Fruit fly (Drosophila melanogaster): ENCODE results near the gene SKIP.

The SKIP gene

dm6 chr3R:22117149-22117548 lies 16.5 kb upstream of the SKIP start, which contains the start of gene Ir94b:
Ir94b (minus strand) TSS chr3R:22117249.
- no peak for TF ChIP-seq CG14711 (tag; optimal IDR thresholded peaks at IDR 0.05)
- no peak for TF ChIP-seq Clk (GFP tag; optimal IDR thresholded peaks at IDR 0.05)
- TF ChIP-seq CG12768 (GFP tag; optimal IDR thresholded peaks at IDR 0.05) = no peak
- TF ChIP-seq CG5204 (GFP tag; optimal IDR thresholded peaks at IDR 0.05) = no peak
- TF ChIP-seq Mnt (GFP tag; optimal IDR thresholded peaks at IDR 0.05) = no peak
- TF ChIP-seq kay (GFP tag; ENCODE audit: borderline replicate concordance) = no peak
- TF ChIP-seq CG11617 (GFP tag; optimal IDR thresholded peaks at IDR 0.05) = no peak
- no peak for TF ChIP-seq CG33017 (tag; optimal IDR thresholded peaks at IDR 0.05)
- no peak for TF ChIP-seq CG7045 (GFP tag; optimal IDR thresholded peaks at IDR 0.05)
- TF ChIP-seq Crg-1 (GFP tag; optimal IDR thresholded peaks at IDR 0.05) = no peak
- TF ChIP-seq tj (GFP tag; optimal IDR thresholded peaks at IDR 0.05) = no peak

DNA sequence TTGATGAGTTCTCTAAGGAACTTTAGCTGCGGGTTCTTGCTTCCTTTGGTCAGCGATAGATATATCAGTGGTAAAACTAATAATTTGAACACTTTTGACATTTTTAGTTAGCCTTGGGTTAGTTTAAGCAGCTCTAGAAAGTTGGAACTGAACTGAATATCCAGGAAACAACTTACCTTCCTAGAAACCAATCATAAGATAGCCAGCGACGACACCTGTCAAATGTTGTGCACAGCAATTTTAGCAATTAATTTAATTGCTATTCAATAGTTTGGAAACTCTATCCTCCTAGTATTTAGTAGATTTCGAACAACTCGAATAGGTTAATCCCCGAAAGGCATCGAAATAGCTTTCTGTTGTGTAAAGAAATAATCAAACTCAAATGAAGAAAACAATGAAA lies 14.3 kb upstream of the SKIP start, which contains the start of gene Ir94c:
Gene Ir94c (minus strand): TSS at position 101 of the 400 bp plus-strand sequence.
- no peak for TF ChIP-seq CG5204 (GFP tag; optimal IDR thresholded peaks at IDR 0.05)
- TF ChIP-seq ovo (GFP tag; optimal IDR thresholded peaks at IDR 0.05) = no peak

DNA sequence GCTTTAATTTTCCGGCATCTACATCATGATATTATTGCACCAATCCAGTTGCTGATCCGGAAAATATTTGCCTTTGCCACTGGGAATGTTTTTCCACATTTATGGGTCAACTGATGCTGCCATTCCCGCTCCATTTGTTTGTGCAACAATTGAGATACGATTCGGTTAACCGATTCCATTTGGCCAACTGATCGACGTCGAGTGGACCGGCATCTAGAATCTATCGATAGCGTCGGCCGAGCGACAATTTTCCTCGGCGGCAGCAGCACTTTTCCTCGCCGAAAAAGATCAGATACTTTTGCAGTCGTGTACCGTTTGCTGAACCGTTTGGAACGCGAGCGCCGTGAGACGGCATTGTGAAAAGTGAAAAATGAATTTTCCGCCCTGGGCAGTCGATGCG lies 13.9 kb upstream of the SKIP start, which contains the start of gene CG42390:
Gene CG42390 (plus strand): TSS at position 301 of the 400 bp plus-strand sequence.
- TF ChIP-seq bab1 (GFP tag; optimal IDR thresholded peaks at IDR 0.05) (no peak), cnc (optimal IDR thresholded peaks at IDR 0.05) (no peak), ovo (GFP tag; optimal IDR thresholded peaks at IDR 0.05) (no peak), CG33017 (tag; optimal IDR thresholded peaks at IDR 0.05) (no peak), CG1620 (GFP tag; optimal IDR thresholded peaks at IDR 0.05) (no peak), pad (GFP tag; optimal IDR thresholded peaks at IDR 0.05) (no peak), cic (GFP tag; optimal IDR thresholded peaks at IDR 0.05) (no peak), CG7045 (GFP tag; optimal IDR thresholded peaks at IDR 0.05) (no peak)

DNA sequence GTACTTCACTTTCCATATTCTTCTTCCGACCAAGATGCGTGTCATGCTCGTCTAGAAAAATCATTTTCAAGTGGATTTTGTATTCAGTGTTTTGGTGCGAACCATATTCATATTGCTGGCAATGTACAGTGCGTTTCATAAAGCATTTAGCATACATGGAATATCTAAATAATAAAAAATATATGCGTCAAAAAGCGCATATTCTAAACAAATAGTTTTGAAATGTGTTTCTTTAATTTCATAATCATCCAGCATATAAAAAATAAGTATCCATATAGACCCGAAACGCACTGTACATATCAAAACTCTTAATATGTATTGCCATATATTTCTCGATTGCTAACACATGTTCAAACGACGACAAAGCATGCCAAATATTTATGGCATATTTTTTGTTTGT lies 12.4 kb upstream of the SKIP start:
- TF ChIP-seq Mnt (GFP tag; optimal IDR thresholded peaks at IDR 0.05) (no peak), pad (GFP tag; optimal IDR thresholded peaks at IDR 0.05) (no peak), tj (GFP tag; optimal IDR thresholded peaks at IDR 0.05) (no peak), CG33017 (tag; optimal IDR thresholded peaks at IDR 0.05) (no peak)

DNA sequence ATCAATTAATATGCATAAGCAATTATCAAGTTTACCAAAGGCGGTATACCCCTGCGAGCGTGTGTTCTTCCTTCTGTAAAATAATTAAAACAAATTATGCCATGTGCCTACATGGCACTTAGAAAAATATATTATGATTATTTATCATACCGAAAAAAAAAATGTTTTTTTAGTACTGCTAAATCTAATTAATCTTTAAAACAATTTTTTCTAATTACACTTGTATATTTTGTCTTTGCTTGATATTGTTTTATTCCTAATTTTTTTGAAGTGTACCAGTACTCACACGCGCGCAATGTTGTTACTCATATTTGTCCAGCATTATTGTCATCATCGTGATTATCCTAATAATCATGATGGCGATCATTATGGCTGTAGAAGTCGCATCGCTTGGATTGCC lies 10.3 kb upstream of the SKIP start:
- TF ChIP-seq toe (GFP tag; optimal IDR thresholded peaks at IDR 0.05) (no peak), CG1620 (GFP tag; optimal IDR thresholded peaks at IDR 0.05) (no peak), CG7101 (tag; optimal IDR thresholded peaks at IDR 0.05) (no peak), pad (GFP tag; optimal IDR thresholded peaks at IDR 0.05) (no peak), ovo (GFP tag; optimal IDR thresholded peaks at IDR 0.05) (no peak), CG5204 (GFP tag; optimal IDR thresholded peaks at IDR 0.05) (no peak), CG7045 (GFP tag; optimal IDR thresholded peaks at IDR 0.05) (no peak), CG11617 (GFP tag; optimal IDR thresholded peaks at IDR 0.05) (no peak), cic (GFP tag; optimal IDR thresholded peaks at IDR 0.05) (no peak), Mnt (GFP tag; optimal IDR thresholded peaks at IDR 0.05) (no peak), Hr96 (GFP tag; optimal IDR thresholded peaks at IDR 0.05) (no peak), CG12768 (GFP tag; optimal IDR thresholded peaks at IDR 0.05) (no peak), cnc (optimal IDR thresholded peaks at IDR 0.05) (no peak), Clk (GFP tag; optimal IDR thresholded peaks at IDR 0.05) (no peak), bab1 (GFP tag; optimal IDR thresholded peaks at IDR 0.05) (no peak), Crg-1 (GFP tag; optimal IDR thresholded peaks at IDR 0.05) (no peak), kay (GFP tag; ENCODE audit: borderline replicate concordance) (no peak), CG33017 (tag; optimal IDR thresholded peaks at IDR 0.05) (no peak)

dm6 chr3R:22124863-22125262 lies 8.8 kb upstream of the SKIP start:
- TF ChIP-seq bab1 (GFP tag; optimal IDR thresholded peaks at IDR 0.05) = no peak
- peak; percentile 10 for TF ChIP-seq kay (GFP tag; ENCODE audit: borderline replicate concordance)

dm6 chr3R:22134462-22134861 lies 832 bp downstream of the SKIP start:
- TF ChIP-seq CG5204 (GFP tag; optimal IDR thresholded peaks at IDR 0.05) (no peak), pad (GFP tag; optimal IDR thresholded peaks at IDR 0.05) (no peak), CG1620 (GFP tag; optimal IDR thresholded peaks at IDR 0.05) (no peak), Mnt (GFP tag; optimal IDR thresholded peaks at IDR 0.05) (no peak), ovo (GFP tag; optimal IDR thresholded peaks at IDR 0.05) (no peak), CG7101 (tag; optimal IDR thresholded peaks at IDR 0.05) (no peak), CG14711 (tag; optimal IDR thresholded peaks at IDR 0.05) (no peak), Hr96 (GFP tag; optimal IDR thresholded peaks at IDR 0.05) (no peak), cic (GFP tag; optimal IDR thresholded peaks at IDR 0.05) (no peak), Crg-1 (GFP tag; optimal IDR thresholded peaks at IDR 0.05) (no peak), CG11617 (GFP tag; optimal IDR thresholded peaks at IDR 0.05) (no peak), CG12768 (GFP tag; optimal IDR thresholded peaks at IDR 0.05) (no peak)

DNA sequence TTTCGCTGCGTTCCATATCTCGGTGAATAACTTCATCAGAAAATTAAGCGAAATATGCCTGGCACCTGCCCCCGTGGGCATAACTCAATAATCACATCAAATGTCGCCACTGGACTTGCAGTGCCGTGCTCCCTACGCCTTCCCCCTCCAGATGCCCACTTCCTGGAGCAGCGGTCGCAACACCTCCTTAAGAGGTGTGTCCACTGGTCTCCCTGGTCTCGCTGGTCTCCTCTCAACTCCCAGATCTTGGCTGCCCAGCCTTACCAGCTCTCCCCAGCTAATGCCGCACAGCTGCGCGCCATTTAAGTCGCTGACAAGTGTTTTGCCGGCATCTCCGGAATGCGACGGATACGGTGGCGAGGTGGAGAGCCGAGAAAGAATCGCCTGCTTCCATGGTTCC lies 1.9 kb downstream of the SKIP start:
- TF ChIP-seq CG11617 (GFP tag; optimal IDR thresholded peaks at IDR 0.05) (no peak), cnc (optimal IDR thresholded peaks at IDR 0.05) (no peak), CG14711 (tag; optimal IDR thresholded peaks at IDR 0.05) (no peak), Crg-1 (GFP tag; optimal IDR thresholded peaks at IDR 0.05) (no peak), Hr96 (GFP tag; optimal IDR thresholded peaks at IDR 0.05) (no peak), kay (GFP tag; ENCODE audit: borderline replicate concordance) (no peak), tj (GFP tag; optimal IDR thresholded peaks at IDR 0.05) (no peak), CG5204 (GFP tag; optimal IDR thresholded peaks at IDR 0.05) (no peak), CG33017 (tag; optimal IDR thresholded peaks at IDR 0.05) (no peak)
